Fruit fly (Drosophila melanogaster) whole organism, prepupa: ENCODE data around the gene Taf12.

ENCODE experiments used
- Blimp-1 ChIP-seq: fragments of 200-800 bp; sonication (Bioruptor generic); optimal IDR thresholded peaks from 3 replicates; lab custom pipeline; 2017; ENCODE audit warnings: missing biosample characterization, missing genetic modification characterization, mild to moderate bottlenecking, moderate library complexity, missing genetic modification reagents
- CG10631 ChIP-seq: fragments of 200-800 bp; sonication (Bioruptor generic); optimal IDR thresholded peaks from 2 replicates; lab custom pipeline; 2016; ENCODE audit warnings: missing biosample characterization, missing genetic modification characterization
- CG10669 ChIP-seq: fragments of 200-800 bp; sonication (Bioruptor generic); optimal IDR thresholded peaks from 3 replicates; lab custom pipeline; 2018; ENCODE audit warnings: missing biosample characterization, mild to moderate bottlenecking, missing genetic modification characterization, moderate library complexity
- CG11762 ChIP-seq: fragments of 200-800 bp; sonication (Bioruptor generic); optimal IDR thresholded peaks from 3 replicates; lab custom pipeline; 2016; ENCODE audit warnings: missing biosample characterization, missing genetic modification characterization; ENCODE audit not compliant: insufficient read depth
- CG11902 ChIP-seq: fragments of 200-800 bp; sonication (Bioruptor generic); optimal IDR thresholded peaks from 3 replicates; lab custom pipeline; 2016; ENCODE audit warnings: missing biosample characterization, missing genetic modification characterization
- CG1621 ChIP-seq: fragments of 200-800 bp; sonication (Bioruptor generic); optimal IDR thresholded peaks from 3 replicates; lab custom pipeline; 2018; ENCODE audit warnings: missing biosample characterization, mild to moderate bottlenecking, missing genetic modification characterization
- CG32006 ChIP-seq: fragments of 200-800 bp; sonication (Bioruptor generic); optimal IDR thresholded peaks from 3 replicates; lab custom pipeline; 2017; ENCODE audit warnings: missing biosample characterization, mild to moderate bottlenecking, missing genetic modification characterization
- CG34406 ChIP-seq: fragments of 200-800 bp; sonication (Bioruptor generic); optimal IDR thresholded peaks from 3 replicates; lab custom pipeline; 2016; ENCODE audit warnings: missing biosample characterization, missing genetic modification characterization
- CG3919 ChIP-seq: fragments of 200-800 bp; sonication (Bioruptor generic); optimal IDR thresholded peaks from 3 replicates; lab custom pipeline; 2016; ENCODE audit warnings: missing biosample characterization, missing genetic modification characterization
- CG4318 ChIP-seq: fragments of 200-800 bp; sonication (Bioruptor generic); optimal IDR thresholded peaks from 3 replicates; lab custom pipeline; 2017; ENCODE audit warnings: missing biosample characterization, mild to moderate bottlenecking, missing genetic modification characterization
- CG6163 ChIP-seq: fragments of 200-800 bp; sonication (Bioruptor generic); IDR thresholded peaks from 3 replicates; pipeline ENCODE4 v1.3.6; 2022; ENCODE audit warnings: missing biosample characterization, missing genetic modification characterization
- CG6276 ChIP-seq: fragments of 200-800 bp; sonication (Bioruptor generic); optimal IDR thresholded peaks from 2 replicates; lab custom pipeline; 2017; ENCODE audit warnings: missing biosample characterization, mild to moderate bottlenecking, missing genetic modification characterization
- CG6792 ChIP-seq: fragments of 200-800 bp; sonication (Bioruptor generic); optimal IDR thresholded peaks from 3 replicates; lab custom pipeline; 2016; ENCODE audit warnings: missing biosample characterization, missing genetic modification characterization
- CG6854 ChIP-seq: fragments of 200-800 bp; sonication (Bioruptor generic); optimal IDR thresholded peaks from 2 replicates; lab custom pipeline; 2017; ENCODE audit warnings: missing biosample characterization, mild to moderate bottlenecking, missing genetic modification characterization
- CG7368 ChIP-seq: fragments of 200-800 bp; sonication (Bioruptor generic); optimal IDR thresholded peaks from 3 replicates; lab custom pipeline; 2016; ENCODE audit warnings: missing biosample characterization, missing genetic modification characterization
- CG8119 ChIP-seq: fragments of 200-800 bp; sonication (Bioruptor generic); IDR thresholded peaks from 3 replicates; pipeline ENCODE4 v1.3.6; 2022; ENCODE audit warnings: missing biosample characterization, missing genetic modification characterization
- CG8319 ChIP-seq: fragments of 200-800 bp; sonication (Bioruptor generic); optimal IDR thresholded peaks from 3 replicates; lab custom pipeline; 2016; ENCODE audit warnings: missing biosample characterization, missing genetic modification characterization
- Eip75B ChIP-seq: fragments of 200-800 bp; sonication (Bioruptor generic); optimal IDR thresholded peaks from 3 replicates; lab custom pipeline; 2016; ENCODE audit warnings: missing biosample characterization, missing genetic modification characterization
- Ets21C ChIP-seq: fragments of 200-800 bp; sonication (Bioruptor generic); optimal IDR thresholded peaks from 3 replicates; lab custom pipeline; 2016; ENCODE audit warnings: missing biosample characterization, missing genetic modification characterization
- Hr38 ChIP-seq: sonication (Bioruptor generic); optimal IDR thresholded peaks from 2 replicates; lab custom pipeline; 2016; ENCODE audit warnings: missing biosample characterization, missing genetic modification characterization
- Hr39 ChIP-seq: fragments of 200-800 bp; sonication (Bioruptor generic); optimal IDR thresholded peaks from 2 replicates; lab custom pipeline; 2016; ENCODE audit warnings: missing biosample characterization, missing genetic modification characterization
- Hr4 ChIP-seq: fragments of 200-800 bp; sonication (Bioruptor generic); optimal IDR thresholded peaks from 3 replicates; lab custom pipeline; 2016; ENCODE audit warnings: missing biosample characterization, missing genetic modification characterization
- Met ChIP-seq: fragments of 200-800 bp; sonication (Bioruptor generic); optimal IDR thresholded peaks from 3 replicates; lab custom pipeline; 2016; ENCODE audit warnings: missing biosample characterization, missing genetic modification characterization
- OdsH ChIP-seq: fragments of 200-800 bp; sonication (Bioruptor generic); optimal IDR thresholded peaks from 3 replicates; lab custom pipeline; 2016; ENCODE audit warnings: missing biosample characterization, missing genetic modification characterization
- Smox ChIP-seq: fragments of 200-800 bp; sonication (Bioruptor generic); optimal IDR thresholded peaks from 3 replicates; lab custom pipeline; 2016; ENCODE audit warnings: missing biosample characterization, missing genetic modification characterization
- Sox102F ChIP-seq: fragments of 200-800 bp; sonication (Bioruptor generic); optimal IDR thresholded peaks from 2 replicates; lab custom pipeline; 2016; ENCODE audit warnings: missing biosample characterization, mild to moderate bottlenecking, missing genetic modification characterization
- Sox14 ChIP-seq: fragments of 200-800 bp; sonication (Bioruptor generic); optimal IDR thresholded peaks from 3 replicates; lab custom pipeline; 2016; ENCODE audit warnings: missing biosample characterization, missing genetic modification characterization
- Sox15 ChIP-seq: fragments of 200-800 bp; sonication (Bioruptor generic); optimal IDR thresholded peaks from 3 replicates; lab custom pipeline; 2016; ENCODE audit warnings: missing biosample characterization, missing genetic modification characterization
- achi ChIP-seq: fragments of 200-800 bp; sonication (Bioruptor generic); optimal IDR thresholded peaks from 3 replicates; lab custom pipeline; 2016; ENCODE audit warnings: missing biosample characterization, missing genetic modification characterization
- acj6 ChIP-seq: fragments of 200-800 bp; sonication (Bioruptor generic); optimal IDR thresholded peaks from 3 replicates; lab custom pipeline; 2016; ENCODE audit warnings: missing biosample characterization, missing genetic modification characterization
- cyc ChIP-seq: fragments of 200-800 bp; sonication (Bioruptor generic); optimal IDR thresholded peaks from 3 replicates; lab custom pipeline; 2016; ENCODE audit warnings: missing biosample characterization, missing genetic modification characterization
- dac ChIP-seq: fragments of 200-800 bp; sonication (Bioruptor generic); optimal IDR thresholded peaks from 2 replicates; lab custom pipeline; 2017; ENCODE audit warnings: missing biosample characterization, mild to moderate bottlenecking, missing genetic modification characterization
- dsx ChIP-seq: fragments of 200-800 bp; optimal IDR thresholded peaks from 3 replicates; lab custom pipeline; 2019; ENCODE audit warnings: missing biosample characterization, mild to moderate bottlenecking, missing genetic modification characterization, moderate library complexity; ENCODE audit not compliant: poor library complexity, severe bottlenecking
- eg ChIP-seq: fragments of 200-800 bp; sonication (Bioruptor generic); IDR thresholded peaks from 3 replicates; pipeline ENCODE4 v1.3.6; 2022; ENCODE audit warnings: missing biosample characterization, missing genetic modification characterization
- esn ChIP-seq: fragments of 200-800 bp; sonication (Bioruptor generic); optimal IDR thresholded peaks from 2 replicates; lab custom pipeline; 2016; ENCODE audit warnings: missing biosample characterization, mild to moderate bottlenecking, missing genetic modification characterization, moderate library complexity
- fd59A ChIP-seq: fragments of 200-800 bp; sonication (Bioruptor generic); optimal IDR thresholded peaks from 2 replicates; lab custom pipeline; 2017; ENCODE audit warnings: missing biosample characterization, mild to moderate bottlenecking, missing genetic modification characterization, missing genetic modification reagents
- fd85E ChIP-seq: fragments of 200-800 bp; sonication (Bioruptor generic); optimal IDR thresholded peaks from 3 replicates; lab custom pipeline; 2016; ENCODE audit warnings: missing biosample characterization, missing genetic modification characterization
- fkh ChIP-seq: fragments of 200-800 bp; sonication (Bioruptor generic); optimal IDR thresholded peaks from 3 replicates; lab custom pipeline; 2017; ENCODE audit warnings: missing biosample characterization, mild to moderate bottlenecking, missing genetic modification characterization, moderate library complexity
- lz ChIP-seq: fragments of 200-800 bp; sonication (Bioruptor generic); optimal IDR thresholded peaks from 3 replicates; lab custom pipeline; 2016; ENCODE audit warnings: missing biosample characterization, missing genetic modification characterization
- salr ChIP-seq, 2 experiments: fragments of 200-800 bp; sonication (Bioruptor generic); optimal IDR thresholded peaks; 3 replicates each; lab custom pipeline; 2016 to 2018; ENCODE audit warnings: missing biosample characterization in 2 of 2, missing genetic modification characterization in 2 of 2, mild to moderate bottlenecking in 1 of 2
- spab ChIP-seq: fragments of 200-800 bp; sonication (Bioruptor generic); optimal IDR thresholded peaks from 2 replicates; lab custom pipeline; 2017; ENCODE audit warnings: missing biosample characterization, mild to moderate bottlenecking, missing genetic modification characterization, missing genetic modification reagents
- ss ChIP-seq, 2 experiments: fragments of 200-800 bp; sonication (Bioruptor generic); optimal IDR thresholded peaks; 2 replicates in 1 of 2; 3 replicates in 1 of 2; lab custom pipeline; 2017 to 2018; ENCODE audit warnings: mild to moderate bottlenecking in 2 of 2, missing biosample characterization in 2 of 2, missing genetic modification characterization in 2 of 2, moderate library complexity in 1 of 2
- svp ChIP-seq: fragments of 200-800 bp; sonication (Bioruptor generic); peaks from one replicate; lab custom pipeline; 2016; ENCODE audit warnings: missing biosample characterization, missing genetic modification characterization
- topi ChIP-seq: fragments of 200-800 bp; sonication (Bioruptor generic); optimal IDR thresholded peaks from 3 replicates; lab custom pipeline; 2016; ENCODE audit warnings: missing biosample characterization, missing genetic modification characterization
- vri ChIP-seq: fragments of 200-800 bp; sonication (Bioruptor generic); optimal IDR thresholded peaks from 3 replicates; lab custom pipeline; 2016; ENCODE audit warnings: missing biosample characterization, mild to moderate bottlenecking, missing genetic modification characterization

The Taf12 gene

dm6 chr3R:11650105-11651039 is 29.1 kb downstream of the Taf12 start, which contains the start of the genes Csk and Elp1 (continued):
- TF ChIP-seq CG10669 (peak; percentile 1), achi (GFP tag; lab: Kevin White, UChicago) (peak; percentile 57), CG34406 (GFP tag; lab: Kevin White, UChicago) (no peak), svp (GFP tag; lab: Kevin White, UChicago) (peak; percentile 52), Hr38 (GFP tag; lab: Kevin White, UChicago) (no peak), fd85E (no peak), dac (GFP tag; lab: Kevin White, UChicago) (peak; percentile 3), Hr4 (GFP tag; lab: Kevin White, UChicago) (peak; percentile 45), CG11762 (no peak), CG32006 (GFP tag; lab: Kevin White, UChicago) (peak; percentile 43), acj6 (GFP tag; lab: Kevin White, UChicago) (peak; percentile 46), CG3919 (GFP tag; lab: Kevin White, UChicago) (peak; percentile 56), CG8119 (GFP tag; lab: Robert Waterston, UW) (no peak), eg (GFP tag; lab: Robert Waterston, UW) (peak; percentile 37; the same call in 1 of the 3 replicates), ss (GFP tag; optimal IDR thresholded peaks at IDR 0.05; lab: Kevin White, UChicago) (peak in 1 of 2 experiments; percentile 12), CG6792 (peak; percentile 12), fkh (peak; percentile 75), Hr39 (GFP tag; lab: Kevin White, UChicago) (peak; percentile 41), CG7368 (GFP tag; lab: Kevin White, UChicago) (no peak), CG1621 (tag; lab: Kevin White, UChicago) (no peak), CG6163 (GFP tag; lab: Robert Waterston, UW) (no peak), CG10631 (GFP tag; lab: Kevin White, UChicago) (peak; percentile 48), topi (GFP tag; lab: Kevin White, UChicago) (peak; percentile 39), fd59A (GFP tag; lab: Kevin White, UChicago) (peak; percentile 9), Blimp-1 (GFP tag; lab: Kevin White, UChicago) (no peak)
- TF ChIP-seq, all 60 proteins: peak for 40

DNA sequence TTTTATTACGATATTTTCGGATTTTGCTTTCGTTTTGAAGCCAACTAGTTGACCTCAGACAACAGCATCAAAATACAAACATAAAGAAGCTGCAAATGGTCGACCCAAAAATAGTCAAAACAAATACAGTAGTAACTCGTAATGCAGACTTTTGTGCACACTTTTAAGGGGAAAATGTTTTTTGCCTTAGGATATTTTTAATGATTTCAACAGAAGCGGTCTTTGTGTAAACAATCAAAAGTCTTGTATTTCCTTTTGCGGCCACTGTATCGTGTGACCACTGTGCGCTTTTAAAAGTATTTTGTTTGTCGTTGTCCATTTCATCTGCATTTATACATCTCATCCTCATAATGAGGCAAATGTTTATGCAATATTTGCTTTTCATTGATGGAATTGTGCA is 30.0 kb downstream of the Taf12 start:
- TF ChIP-seq topi (GFP tag; lab: Kevin White, UChicago) (peak; percentile 89), OdsH (GFP tag; lab: Kevin White, UChicago) (peak; percentile 89), Sox102F (GFP tag; lab: Kevin White, UChicago) (peak; percentile 88), salr (GFP tag; optimal IDR thresholded peaks at IDR 0.05; lab: Kevin White, UChicago) (peak; percentile 66 to 71), ss (GFP tag; optimal IDR thresholded peaks at IDR 0.05; lab: Kevin White, UChicago) (peak in 1 of 2 experiments; percentile 53), Sox15 (GFP tag; lab: Kevin White, UChicago) (peak; percentile 90), CG8319 (GFP tag; lab: Kevin White, UChicago) (peak; percentile 82), Hr39 (GFP tag; lab: Kevin White, UChicago) (peak; percentile 95), Met (GFP tag; lab: Kevin White, UChicago) (peak; percentile 87), dsx (GFP tag; lab: Kevin White, UChicago) (peak; percentile 53), CG6854 (GFP tag; lab: Kevin White, UChicago) (peak; percentile 52), esn (peak; percentile 88), CG6276 (GFP tag; lab: Kevin White, UChicago) (peak; percentile 77), CG11902 (GFP tag; lab: Kevin White, UChicago) (peak; percentile 89), fkh (peak; percentile 68), CG7368 (GFP tag; lab: Kevin White, UChicago) (peak; percentile 87), fd85E (peak; percentile 59), fd59A (GFP tag; lab: Kevin White, UChicago) (peak; percentile 70), Ets21C (peak; percentile 88), cyc (peak; percentile 94), Smox (GFP tag; lab: Kevin White, UChicago) (peak; percentile 85), CG3919 (GFP tag; lab: Kevin White, UChicago) (peak; percentile 90), Eip75B (GFP tag; lab: Kevin White, UChicago) (peak; percentile 82), lz (GFP tag; lab: Kevin White, UChicago) (peak; percentile 90), spab (peak; percentile 55), CG4318 (GFP tag; lab: Kevin White, UChicago) (peak; percentile 74), acj6 (GFP tag; lab: Kevin White, UChicago) (peak; percentile 90), CG8119 (GFP tag; lab: Robert Waterston, UW) (peak; percentile 81), vri (GFP tag; lab: Kevin White, UChicago) (peak; percentile 73), CG1621 (tag; lab: Kevin White, UChicago) (peak; percentile 66), dac (GFP tag; lab: Kevin White, UChicago) (peak; percentile 51), Sox14 (GFP tag; lab: Kevin White, UChicago) (peak; percentile 84), CG32006 (GFP tag; lab: Kevin White, UChicago) (peak; percentile 86)
